Fruit fly (Drosophila melanogaster) whole organism, embryonic: ENCODE data around the gene Gr5a.

ENCODE experiments used
- BEAF-32 ChIP-seq: fragments of 200-800 bp; sonication (Bioruptor generic); optimal IDR thresholded peaks from 3 replicates; lab custom pipeline; 2017; ENCODE audit warnings: missing biosample characterization, missing genetic modification characterization, mild to moderate bottlenecking, moderate library complexity, missing genetic modification reagents
- CG11696 ChIP-seq: fragments of 200-800 bp; sonication (Bioruptor generic); IDR thresholded peaks from 2 replicates; pipeline ENCODE4 v1.3.6; 2022; ENCODE audit warnings: missing biosample characterization, missing genetic modification characterization
- CG6272 ChIP-seq: fragments of 200-800 bp; sonication (Bioruptor generic); IDR thresholded peaks from 2 replicates; pipeline ENCODE4 v1.3.6; 2022; ENCODE audit warnings: missing biosample characterization, missing genetic modification characterization
- cad ChIP-seq: fragments of >200 bp; optimal IDR thresholded peaks from 2 replicates; lab custom pipeline; 2017; ENCODE audit warnings: missing biosample characterization, missing genetic modification characterization

- TF ChIP-seq CG11696 (GFP tag; lab: Robert Waterston, UW) (no peak), BEAF-32 (no peak), cad (GFP tag; lab: Kevin White, UChicago) (no peak), CG6272 (GFP tag; lab: Robert Waterston, UW) (no peak)
Measured at dm6 chrX:5646228-5646627, 34.2 kb upstream of the Gr5a start.
